Worm (Caenorhabditis elegans) whole organism, late embryonic: ENCODE data around the gene C35D10.5.

ENCODE experiments used
- ama-1 ChIP-seq: fragments of 150-350 bp; optimal IDR thresholded peaks from 2 replicates; lab custom pipeline; 2014
- ceh-22 ChIP-seq: sonication (generic microtip); optimal IDR thresholded peaks from 2 replicates; lab custom pipeline; 2017; ENCODE audit warnings: missing biosample characterization, missing genetic modification characterization
- ceh-9 ChIP-seq: sonication (generic microtip); optimal IDR thresholded peaks from 2 replicates; lab custom pipeline; 2016; ENCODE audit warnings: mild to moderate bottlenecking, missing genetic modification characterization, inconsistent platforms, missing compliant biosample characterization
- dve-1 ChIP-seq: sonication (generic microtip); optimal IDR thresholded peaks from 2 replicates; lab custom pipeline; 2017; ENCODE audit warnings: antibody characterized with exemption, mild to moderate bottlenecking, missing genetic modification characterization, missing compliant biosample characterization
- elt-2 ChIP-seq: sonication (generic microtip); optimal IDR thresholded peaks from 2 replicates; lab custom pipeline; 2016; ENCODE audit warnings: missing genetic modification reagents, missing genetic modification characterization, missing compliant biosample characterization
- fkh-10 ChIP-seq: fragments of 150-350 bp; optimal IDR thresholded peaks from 2 replicates; lab custom pipeline; 2014; ENCODE audit warnings: missing biosample characterization, missing genetic modification reagents, missing genetic modification characterization
- hlh-15 ChIP-seq: sonication (generic microtip); optimal IDR thresholded peaks from 2 replicates; lab custom pipeline; 2016; ENCODE audit warnings: missing genetic modification characterization, missing compliant biosample characterization
- hlh-6 ChIP-seq: sonication (generic microtip); optimal IDR thresholded peaks from 2 replicates; lab custom pipeline; 2016; ENCODE audit warnings: missing genotype, missing genetic modification characterization, missing compliant biosample characterization
- nfya-1 ChIP-seq: sonication (generic microtip); optimal IDR thresholded peaks from 2 replicates; lab custom pipeline; 2017; ENCODE audit warnings: missing genetic modification characterization, mild to moderate bottlenecking, missing compliant biosample characterization, antibody characterized with exemption, moderate library complexity
- rnt-1 ChIP-seq: sonication (generic microtip); optimal IDR thresholded peaks from 2 replicates; lab custom pipeline; 2016; ENCODE audit warnings: missing genetic modification characterization, missing compliant biosample characterization
- sdc-2 ChIP-seq: sonication (generic microtip); optimal IDR thresholded peaks from 2 replicates; lab custom pipeline; 2016; ENCODE audit warnings: missing genotype, missing genetic modification characterization, missing compliant biosample characterization
- tbx-2 ChIP-seq: sonication (generic microtip); optimal IDR thresholded peaks from 2 replicates; lab custom pipeline; 2016; ENCODE audit warnings: missing genetic modification characterization, missing compliant biosample characterization

DNA sequence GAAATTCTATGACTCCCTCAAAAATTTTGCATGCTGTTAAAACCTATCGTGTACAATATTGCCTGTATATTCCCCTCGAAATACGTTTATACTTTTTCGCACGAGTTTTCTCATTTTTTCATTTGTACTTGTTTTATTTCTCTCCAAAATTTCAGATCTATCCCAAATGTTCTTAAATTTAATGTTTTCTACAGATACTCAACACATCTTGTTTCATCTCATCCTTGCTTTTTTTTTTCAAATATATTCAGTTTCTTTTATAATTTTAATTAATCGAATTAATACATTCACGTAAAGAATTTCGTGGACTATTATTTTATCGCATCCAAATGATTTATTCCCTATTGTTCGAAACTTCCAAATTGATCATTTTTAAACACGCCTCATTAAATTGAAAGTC lies 7.2 kb upstream of the C35D10.5 start, which contains the start of gene C35D10.8:
- no peak for TF ChIP-seq elt-2 (tag; lab: Kevin White, UChicago)
- TF ChIP-seq sdc-2, result no peak
- TF ChIP-seq hlh-6 (tag; lab: Kevin White, UChicago), result no peak
- no peak for TF ChIP-seq hlh-15
- TF ChIP-seq ceh-22 (tag; lab: Kevin White, UChicago), result no peak
- TF ChIP-seq nfya-1 (tag; lab: Kevin White, UChicago), result no peak
- TF ChIP-seq ama-1 (lab: Kevin White, UChicago), result no peak
- TF ChIP-seq fkh-10 (GFP tag; lab: Kevin White, UChicago), result no peak
- TF ChIP-seq tbx-2 (tag; lab: Kevin White, UChicago), result no peak
- no peak for TF ChIP-seq ceh-9 (tag; lab: Kevin White, UChicago)
- no peak for TF ChIP-seq rnt-1 (tag; lab: Kevin White, UChicago)
- no peak for TF ChIP-seq dve-1 (tag; lab: Kevin White, UChicago)
